Worm (Caenorhabditis elegans): ENCODE measurements around the gene F42A6.6.
A peak's percentile ranks its signal among the peaks of the same experiment; 100 is the strongest.

F42A6.6 gene

ce11 chrIV:3294553-3295185 is 42.0 kb downstream of the F42A6.6 start, which contains the start of gene W08E12.7:
Gene W08E12.7, plus strand, starts transcription at chrIV:3295135.
- no peak for TF ChIP-seq elt-1 (tag; optimal IDR thresholded peaks at IDR 0.05)
- TF ChIP-seq peb-1 (tag; optimal IDR thresholded peaks at IDR 0.05) = no peak
- TF ChIP-seq ceh-82 (tag; optimal IDR thresholded peaks at IDR 0.05) = no peak
- TF ChIP-seq nhr-21 (tag; optimal IDR thresholded peaks at IDR 0.05) = peak; percentile 90
- TF ChIP-seq egl-27 (tag; optimal IDR thresholded peaks at IDR 0.05) = peak; percentile 11
- TF ChIP-seq C34F6.9 (tag; optimal IDR thresholded peaks at IDR 0.05) = peak; percentile 99
- TF ChIP-seq zag-1 (tag; optimal IDR thresholded peaks at IDR 0.05) = peak; percentile 82
- no peak for TF ChIP-seq mbf-1 (tag; optimal IDR thresholded peaks at IDR 0.05)
- TF ChIP-seq nhr-10 (tag; optimal IDR thresholded peaks at IDR 0.05) = peak; percentile 41
- TF ChIP-seq lsy-2 (tag; optimal IDR thresholded peaks at IDR 0.05) = peak; percentile 89 to 97
- TF ChIP-seq dmd-4 (tag; optimal IDR thresholded peaks at IDR 0.05) = no peak
- TF ChIP-seq sem-4 (tag; optimal IDR thresholded peaks at IDR 0.05) = peak; percentile 93
- peak; percentile 80 for TF ChIP-seq skn-1 (tag; optimal IDR thresholded peaks at IDR 0.05)
- TF ChIP-seq gmeb-1 (tag; optimal IDR thresholded peaks at IDR 0.05) = peak; percentile 93
- TF ChIP-seq aly-2 (tag; optimal IDR thresholded peaks at IDR 0.05) = no peak
- peak; percentile 89 for TF ChIP-seq sma-9 (GFP tag; optimal IDR thresholded peaks at IDR 0.05)
- no peak for TF ChIP-seq sma-9 (tag; optimal IDR thresholded peaks at IDR 0.05)
- no peak for TF ChIP-seq nhr-11 (tag; optimal IDR thresholded peaks at IDR 0.05)
- peak; percentile 81 for TF ChIP-seq mab-5 (tag; optimal IDR thresholded peaks at IDR 0.05)
- TF ChIP-seq nhr-12 (tag; optimal IDR thresholded peaks at IDR 0.05) = no peak
- TF ChIP-seq Y55F3AM.14 (GFP tag; optimal IDR thresholded peaks at IDR 0.05) = peak; percentile 67
- TF ChIP-seq sma-3 (GFP tag; optimal IDR thresholded peaks at IDR 0.05) = peak; percentile 93
- peak; percentile 99 for TF ChIP-seq unc-55 (GFP tag; optimal IDR thresholded peaks at IDR 0.05)
- TF ChIP-seq lin-13 (GFP tag; optimal IDR thresholded peaks at IDR 0.05) = peak; percentile 96
- TF ChIP-seq lin-39 (tag; optimal IDR thresholded peaks at IDR 0.05) = peak; percentile 64
- peak; percentile 90 for TF ChIP-seq F13H6.1 (tag; optimal IDR thresholded peaks at IDR 0.05)
- peak; percentile 97 for TF ChIP-seq crh-2 (tag; optimal IDR thresholded peaks at IDR 0.05)
- peak; percentile 92 for TF ChIP-seq nhr-6 (tag; optimal IDR thresholded peaks at IDR 0.05)
- peak; percentile 71 for TF ChIP-seq lin-11 (tag; optimal IDR thresholded peaks at IDR 0.05)
- peak; percentile 89 for TF ChIP-seq ztf-4 (tag; optimal IDR thresholded peaks at IDR 0.05)
- TF ChIP-seq ztf-11 (tag; optimal IDR thresholded peaks at IDR 0.05) = peak; percentile 17
- peak; percentile 23 for TF ChIP-seq R02D3.7 (tag; optimal IDR thresholded peaks at IDR 0.05)
- TF ChIP-seq nhr-129 (tag; optimal IDR thresholded peaks at IDR 0.05) = peak; percentile 96
- peak; percentile 84 for TF ChIP-seq snpc-4 (tag; optimal IDR thresholded peaks at IDR 0.05)
- peak; percentile 96 for TF ChIP-seq nhr-25 (tag; optimal IDR thresholded peaks at IDR 0.05)
- no peak for TF ChIP-seq elt-3 (tag; optimal IDR thresholded peaks at IDR 0.05)
- no peak for TF ChIP-seq unc-39 (tag; optimal IDR thresholded peaks at IDR 0.05)
- TF ChIP-seq blmp-1 (tag; optimal IDR thresholded peaks at IDR 0.05; ENCODE audit: insufficient read depth) = peak; percentile 50
- TF ChIP-seq ceh-16 (tag; optimal IDR thresholded peaks at IDR 0.05) = no peak
- no peak for TF ChIP-seq alr-1 (tag; optimal IDR thresholded peaks at IDR 0.05)
- peak; percentile 84 for TF ChIP-seq ama-1 (optimal IDR thresholded peaks at IDR 0.05)
- no peak for TF ChIP-seq ztf-1 (GFP tag; conservative IDR thresholded peaks at IDR 0.05)
- peak; percentile 77 for TF ChIP-seq nhr-77 (tag; optimal IDR thresholded peaks at IDR 0.05)
- peak; percentile 95 for TF ChIP-seq fos-1 (tag; optimal IDR thresholded peaks at IDR 0.05)
- no peak for TF ChIP-seq nhr-23 (tag; optimal IDR thresholded peaks at IDR 0.05)
- TF ChIP-seq unc-62 (GFP tag; optimal IDR thresholded peaks at IDR 0.05) = no peak
- peak in 1 of 2 experiments; percentile 82 for TF ChIP-seq mdl-1 (tag; optimal IDR thresholded peaks at IDR 0.05)
- TF ChIP-seq nhr-237 (tag; optimal IDR thresholded peaks at IDR 0.05) = peak; percentile 14
- peak; percentile 54 for TF ChIP-seq ZK546.5 (tag; optimal IDR thresholded peaks at IDR 0.05)

Data from whole organism, L2 larva.